Worm (Caenorhabditis elegans) whole organism, L4 larva: ENCODE data around the gene str-196.

Experiments
- aha-1 ChIP-seq: fragments of 150-350 bp; peaks from one replicate; lab custom pipeline; 2014; ENCODE audit warnings: missing biosample characterization, missing genetic modification characterization
- daf-12 ChIP-seq: fragments of 150-350 bp; optimal IDR thresholded peaks from 2 replicates; lab custom pipeline; 2014; ENCODE audit warnings: missing biosample characterization, missing genetic modification reagents, missing genetic modification characterization
- lin-15B ChIP-seq: fragments of 150-350 bp; sonication (generic microtip); optimal IDR thresholded peaks from 3 replicates; lab custom pipeline; 2014; ENCODE audit warnings: missing biosample characterization, missing genetic modification characterization
- mdl-1 ChIP-seq, 2 experiments: fragments of 150-350 bp in 1 of 2; sonication (generic microtip) in 1 of 2; optimal IDR thresholded peaks; 2 replicates each; lab custom pipeline; 2014 to 2017; ENCODE audit warnings: missing biosample characterization in 2 of 2, missing genetic modification characterization in 2 of 2

DNA sequence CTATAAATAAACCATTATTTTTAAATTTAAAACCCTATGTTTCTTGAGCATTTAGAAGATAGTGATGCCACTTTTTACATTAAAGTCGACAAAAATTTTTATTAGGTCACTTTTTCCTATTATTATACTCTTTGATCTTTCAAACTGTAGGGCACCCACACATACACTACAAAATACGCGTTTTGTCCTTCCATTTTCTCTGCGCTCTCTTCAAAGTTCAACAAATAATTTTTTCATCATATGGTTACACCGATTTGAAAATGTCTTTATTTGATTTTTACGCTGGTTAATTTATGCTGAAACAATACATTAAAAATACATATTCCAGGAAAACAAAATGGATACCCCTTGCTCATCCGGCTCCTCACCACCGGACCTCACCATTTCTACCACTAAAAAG is 29.3 kb upstream of the str-196 start, which contains the start of gene nhr-202:
- TF ChIP-seq mdl-1 (tag; optimal IDR thresholded peaks at IDR 0.05; lab: Kevin White, UChicago) (no peak), aha-1 (tag; lab: Kevin White, UChicago) (no peak), lin-15B (no peak), daf-12 (tag; lab: Kevin White, UChicago) (no peak)
